Worm (Caenorhabditis elegans) whole organism, midembryonic: ENCODE measurements around the gene B0563.1.

Experiments used
- T22C8.4 ChIP-seq: fragments of 200-800 bp; sonication (Bioruptor generic); IDR thresholded peaks from 2 replicates; pipeline ENCODE4 v1.3.6; 2022; ENCODE audit warnings: missing genetic modification characterization, missing compliant biosample characterization
- cog-1 ChIP-seq: sonication (generic microtip); optimal IDR thresholded peaks from 2 replicates; lab custom pipeline; 2016; ENCODE audit warnings: missing genetic modification characterization, missing compliant biosample characterization
- flt-1 ChIP-seq: fragments of 200-800 bp; sonication (Bioruptor generic); IDR thresholded peaks from 2 replicates; pipeline ENCODE4 v1.3.6; 2022; ENCODE audit warnings: missing genetic modification characterization, missing compliant biosample characterization
- klf-2 ChIP-seq: fragments of 200-800 bp; sonication (Bioruptor generic); conservative IDR thresholded peaks from 2 replicates; pipeline ENCODE4 v1.3.6; 2022; ENCODE audit warnings: missing genetic modification reagents, missing genetic modification characterization, missing compliant biosample characterization
- med-1 ChIP-seq: sonication (generic microtip); optimal IDR thresholded peaks from 2 replicates; lab custom pipeline; 2017; ENCODE audit warnings: missing genetic modification characterization, mild to moderate bottlenecking, missing compliant biosample characterization, antibody characterized with exemption, missing genetic modification reagents; ENCODE audit not compliant: insufficient read depth
- tab-1 ChIP-seq: fragments of 200-800 bp; sonication (Bioruptor generic); IDR thresholded peaks from 2 replicates; pipeline ENCODE4 v1.3.6; 2022; ENCODE audit warnings: missing genetic modification characterization, missing compliant biosample characterization
- ztf-23 ChIP-seq: fragments of 200-800 bp; sonication (Bioruptor generic); IDR thresholded peaks from 2 replicates; pipeline ENCODE4 v1.3.6; 2022; ENCODE audit warnings: missing genetic modification reagents, missing genetic modification characterization, missing compliant biosample characterization
- ztf-29 ChIP-seq: fragments of 200-800 bp; sonication (Bioruptor generic); IDR thresholded peaks from 2 replicates; pipeline ENCODE4 v1.3.6; 2022; ENCODE audit warnings: missing genetic modification reagents, missing genetic modification characterization, missing compliant biosample characterization

- TF ChIP-seq T22C8.4 (GFP tag; lab: Robert Waterston, UW) (no peak), cog-1 (tag; lab: Kevin White, UChicago) (no peak), klf-2 (GFP tag; lab: Robert Waterston, UW) (no peak), tab-1 (no peak), flt-1 (GFP tag; lab: Robert Waterston, UW) (no peak), med-1 (no peak), ztf-23 (no peak), ztf-29 (GFP tag; lab: Robert Waterston, UW) (no peak)
These were observed 3.1 kb downstream of the B0563.1 start, which contains the start of gene B0563.8 for ce11 chrX:9174409-9174808.
